Fruit fly (Drosophila melanogaster): ENCODE measurements around the gene CG12885.
A peak's percentile ranks its signal among the peaks of the same experiment; 100 is the strongest.

The CG12885 gene

dm6 chr3R:27581890-27582487 lies 61.3 kb downstream of the CG12885 start, which contains the start of gene wdb (continued):
- TF ChIP-seq lilli (GFP tag; optimal IDR thresholded peaks at IDR 0.05): peak; percentile 73
- TF ChIP-seq vnd (GFP tag; IDR thresholded peaks at IDR 0.05; ENCODE audit: partially characterized antibody): no peak
- peak; percentile 76 for TF ChIP-seq CG17802 (tag; optimal IDR thresholded peaks at IDR 0.05)
- TF ChIP-seq Dp (GFP tag; optimal IDR thresholded peaks at IDR 0.05): no peak
- no peak for TF ChIP-seq Blimp-1 (GFP tag; optimal IDR thresholded peaks at IDR 0.05)
- peak; percentile 45 for TF ChIP-seq tin (GFP tag; optimal IDR thresholded peaks at IDR 0.05)
- TF ChIP-seq HLH4C (GFP tag; IDR thresholded peaks at IDR 0.05; ENCODE audit: partially characterized antibody): no peak
- no peak for TF ChIP-seq CG33557 (GFP tag; optimal IDR thresholded peaks at IDR 0.05)
- peak; percentile 55 for TF ChIP-seq CG30403 (GFP tag; optimal IDR thresholded peaks at IDR 0.05)
- TF ChIP-seq al (GFP tag; IDR thresholded peaks at IDR 0.05): no peak
- TF ChIP-seq lbe (GFP tag; optimal IDR thresholded peaks at IDR 0.05): peak; percentile 10
- TF ChIP-seq stwl (tag; optimal IDR thresholded peaks at IDR 0.05): no peak
- no peak for TF ChIP-seq CG1024 (GFP tag; IDR thresholded peaks at IDR 0.05)
- peak; percentile 26 for TF ChIP-seq CG33213 (GFP tag; optimal IDR thresholded peaks at IDR 0.05)
- no peak for TF ChIP-seq gsb-n (tag; optimal IDR thresholded peaks at IDR 0.05)
- TF ChIP-seq Fer2 (tag; optimal IDR thresholded peaks at IDR 0.05): peak; percentile 38
- no peak for TF ChIP-seq Sox102F (GFP tag; optimal IDR thresholded peaks at IDR 0.05)
- TF ChIP-seq schlank (tag; optimal IDR thresholded peaks at IDR 0.05): peak; percentile 42
- TF ChIP-seq kay (GFP tag; optimal IDR thresholded peaks at IDR 0.05): no peak
- TF ChIP-seq zen (tag; optimal IDR thresholded peaks at IDR 0.05): no peak
- no peak for TF ChIP-seq CG2202 (tag; optimal IDR thresholded peaks at IDR 0.05)
- no peak for TF ChIP-seq CG3726 (GFP tag; IDR thresholded peaks at IDR 0.05)
- peak; percentile 46 for TF ChIP-seq CG4424 (GFP tag; optimal IDR thresholded peaks at IDR 0.05)
- TF ChIP-seq Eip74EF (GFP tag; optimal IDR thresholded peaks at IDR 0.05): no peak
- TF ChIP-seq mld (GFP tag; IDR thresholded peaks at IDR 0.05; ENCODE audit: partially characterized antibody): no peak
- peak in 1 of 2 experiments; percentile 48 for TF ChIP-seq insv (GFP tag; optimal IDR thresholded peaks at IDR 0.05)
- TF ChIP-seq CG10321 (GFP tag; IDR thresholded peaks at IDR 0.05): no peak
- TF ChIP-seq CG3281 (GFP tag; optimal IDR thresholded peaks at IDR 0.05): no peak
- no peak for TF ChIP-seq fd64A (GFP tag; optimal IDR thresholded peaks at IDR 0.05)
- TF ChIP-seq NK7.1 (GFP tag; optimal IDR thresholded peaks at IDR 0.05): peak; percentile 10
- peak; percentile 25 for TF ChIP-seq CG10654 (GFP tag; optimal IDR thresholded peaks at IDR 0.05)
- TF ChIP-seq zfh2 (GFP tag; optimal IDR thresholded peaks at IDR 0.05): peak; percentile 83
- no peak for TF ChIP-seq CG8359 (GFP tag; optimal IDR thresholded peaks at IDR 0.05; ENCODE audit: borderline replicate concordance)
- no peak for TF ChIP-seq pfk (GFP tag; optimal IDR thresholded peaks at IDR 0.05)
- peak; percentile 23 for TF ChIP-seq nmo (GFP tag; optimal IDR thresholded peaks at IDR 0.05)
- TF ChIP-seq CG42726 (GFP tag; IDR thresholded peaks at IDR 0.05; ENCODE audit: partially characterized antibody): no peak
- no peak for TF ChIP-seq Deaf1 (tag; optimal IDR thresholded peaks at IDR 0.05)
- TF ChIP-seq CG30020 (tag; optimal IDR thresholded peaks at IDR 0.05): no peak
- TF ChIP-seq Poxn (GFP tag; IDR thresholded peaks at IDR 0.05): no peak
- no peak for TF ChIP-seq cwo (GFP tag; optimal IDR thresholded peaks at IDR 0.05)
- TF ChIP-seq Adf1 (GFP tag; IDR thresholded peaks at IDR 0.05): no peak
- no peak for TF ChIP-seq CG10979 (tag; optimal IDR thresholded peaks at IDR 0.05)
- TF ChIP-seq otp (GFP tag; IDR thresholded peaks at IDR 0.05): no peak
- no peak for TF ChIP-seq CG1832 (GFP tag; optimal IDR thresholded peaks at IDR 0.05)
- TF ChIP-seq jing (GFP tag; optimal IDR thresholded peaks at IDR 0.05): no peak
- TF ChIP-seq CG5953 (GFP tag; IDR thresholded peaks at IDR 0.05): no peak
- no peak for TF ChIP-seq CG14860 (GFP tag; IDR thresholded peaks at IDR 0.05; ENCODE audit: partially characterized antibody)
- no peak for TF ChIP-seq CG1529 (GFP tag; optimal IDR thresholded peaks at IDR 0.05)
- TF ChIP-seq CG16815 (GFP tag; optimal IDR thresholded peaks at IDR 0.05): peak; percentile 16
